Worm (Caenorhabditis elegans) whole organism, L3 larva: ENCODE data around the gene trpa-1.

Experiments
- ceh-9 ChIP-seq: sonication (generic microtip); optimal IDR thresholded peaks from 2 replicates; lab custom pipeline; 2018; ENCODE audit warnings: missing biosample characterization, missing genetic modification characterization
- egl-5 ChIP-seq: fragments of 150-350 bp; optimal IDR thresholded peaks from 2 replicates; lab custom pipeline; 2017; ENCODE audit warnings: missing biosample characterization, missing genetic modification reagents, missing genetic modification characterization, inconsistent platforms
- fos-1 ChIP-seq: fragments of 150-350 bp; optimal IDR thresholded peaks from 2 replicates; lab custom pipeline; 2014; ENCODE audit warnings: missing biosample characterization, missing genetic modification characterization
- nhr-23 ChIP-seq: fragments of 150-350 bp; optimal IDR thresholded peaks from 2 replicates; lab custom pipeline; 2014; ENCODE audit warnings: missing biosample characterization, missing genetic modification reagents, missing genetic modification characterization
- nhr-237 ChIP-seq: fragments of 150-350 bp; optimal IDR thresholded peaks from 2 replicates; lab custom pipeline; 2014; ENCODE audit warnings: missing biosample characterization, missing genetic modification characterization
- snpc-4 ChIP-seq: fragments of 150-350 bp; optimal IDR thresholded peaks from 2 replicates; lab custom pipeline; 2014; ENCODE audit warnings: missing biosample characterization, missing genetic modification characterization
- tbx-2 ChIP-seq: sonication (generic microtip); optimal IDR thresholded peaks from 2 replicates; lab custom pipeline; 2016; ENCODE audit warnings: mild to moderate bottlenecking, missing genetic modification characterization, missing compliant biosample characterization
- zag-1 ChIP-seq: fragments of 150-350 bp; optimal IDR thresholded peaks from 2 replicates; lab custom pipeline; 2014; ENCODE audit warnings: missing biosample characterization, missing genetic modification characterization

ce11 chrIV:11858142-11858541, 6.2 kb upstream of the trpa-1 start, which contains the start of gene let-92:
- TF ChIP-seq ceh-9 (tag; lab: Kevin White, UChicago) (no peak), egl-5 (tag; lab: Kevin White, UChicago) (no peak), zag-1 (tag; lab: Kevin White, UChicago) (no peak), nhr-237 (tag; lab: Kevin White, UChicago) (no peak), snpc-4 (tag; lab: Kevin White, UChicago) (no peak), tbx-2 (tag; lab: Kevin White, UChicago) (no peak), fos-1 (tag; lab: Kevin White, UChicago) (no peak), nhr-23 (tag; lab: Kevin White, UChicago) (no peak)
